Fruit fly (Drosophila melanogaster): ENCODE results near the gene RanBP3.

RanBP3 gene

dm6 chr3R:23752728-23753127, at the start of gene RanBP3, which contains the start of gene Rpt5:
Gene RanBP3, minus strand, starts transcription at chr3R:23752834.
Gene Rpt5, plus strand, starts transcription at chr3R:23752876.
- no peak for TF ChIP-seq CG34367 (tag; optimal IDR thresholded peaks at IDR 0.05)
- peak; percentile 40 for TF ChIP-seq Snoo (tag; optimal IDR thresholded peaks at IDR 0.05)
- TF ChIP-seq CG14655 (GFP tag; optimal IDR thresholded peaks at IDR 0.05) = no peak
- peak; percentile 6 for TF ChIP-seq CG17806 (tag; optimal IDR thresholded peaks at IDR 0.05)
- peak; percentile 20; the same call in 1 of the 2 replicates for TF ChIP-seq CG32121 (GFP tag; IDR thresholded peaks at IDR 0.05)
- TF ChIP-seq Pif1A (GFP tag; optimal IDR thresholded peaks at IDR 0.05) = no peak
- TF ChIP-seq CG4496 (GFP tag; IDR thresholded peaks at IDR 0.05) = peak; percentile 29; the same call in 1 of the 3 replicates
- TF ChIP-seq CG8301 (tag; optimal IDR thresholded peaks at IDR 0.05) = no peak
- TF ChIP-seq Ets98B (GFP tag; IDR thresholded peaks at IDR 0.05) = peak; percentile 58
- TF ChIP-seq EcR (GFP tag; optimal IDR thresholded peaks at IDR 0.05) = peak; percentile 6
- TF ChIP-seq fd96Ca (GFP tag; IDR thresholded peaks at IDR 0.05) = peak; percentile 28; the same call in 1 of the 3 replicates
- no peak for TF ChIP-seq Pif1B (GFP tag; optimal IDR thresholded peaks at IDR 0.05)
- TF ChIP-seq CG15710 (tag; optimal IDR thresholded peaks at IDR 0.05) = peak; percentile 39
- no peak for TF ChIP-seq CG9948 (tag; optimal IDR thresholded peaks at IDR 0.05)

- peak; percentile 51 for TF ChIP-seq CG9948 (tag; optimal IDR thresholded peaks at IDR 0.05)
- TF ChIP-seq CG15710 (tag; optimal IDR thresholded peaks at IDR 0.05) = peak; percentile 62
- TF ChIP-seq CG17806 (tag; optimal IDR thresholded peaks at IDR 0.05) = peak; percentile 72
- TF ChIP-seq CG32121 (GFP tag; IDR thresholded peaks at IDR 0.05) = peak; percentile 51; the same call in 1 of the 2 replicates
- peak; percentile 43; the same call in 1 of the 2 replicates for TF ChIP-seq CG12605 (GFP tag; IDR thresholded peaks at IDR 0.05)
- TF ChIP-seq Pif1B (GFP tag; optimal IDR thresholded peaks at IDR 0.05) = no peak
- TF ChIP-seq fd96Ca (GFP tag; IDR thresholded peaks at IDR 0.05) = no peak
- peak; percentile 40; the same call in 1 of the 3 replicates for TF ChIP-seq CG4496 (GFP tag; IDR thresholded peaks at IDR 0.05)
Measured at dm6 chr3R:23791491-23791890, 38.9 kb upstream of the RanBP3 start.

DNA sequence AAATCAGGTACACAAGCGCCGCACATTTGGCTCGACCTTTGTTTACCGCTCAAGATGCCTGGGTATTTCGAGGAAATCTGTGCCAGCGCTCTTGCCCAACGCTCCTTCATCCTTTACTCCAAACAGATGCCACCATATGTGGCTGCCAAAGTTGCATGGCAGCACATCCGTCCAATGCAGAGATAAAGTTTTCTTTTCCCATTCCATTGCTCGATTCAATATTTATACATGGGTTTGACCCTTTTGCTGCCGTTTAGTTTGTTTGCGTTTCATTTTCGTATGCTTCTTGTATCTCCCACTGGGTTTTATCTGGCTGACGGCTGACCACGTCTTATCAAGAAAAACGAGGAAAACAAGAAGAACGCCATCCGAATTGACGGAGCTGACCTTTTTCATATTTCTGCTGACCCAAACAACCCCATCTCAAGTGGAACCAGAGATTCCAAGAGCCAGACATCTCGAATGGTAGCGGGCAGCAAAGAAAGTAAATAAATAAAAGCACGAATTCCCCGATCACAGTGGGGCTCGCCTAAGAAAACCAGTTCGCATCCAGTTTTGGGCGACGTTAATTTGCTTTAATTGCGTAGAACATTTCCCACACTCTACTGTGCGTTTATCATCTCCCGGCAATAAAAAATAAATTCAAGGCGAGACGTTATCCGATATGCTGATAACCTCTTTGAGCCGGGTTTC, 38.0 kb upstream of the RanBP3 start:
- TF ChIP-seq rn (GFP tag; IDR thresholded peaks at IDR 0.05) (no peak), CG9948 (tag; optimal IDR thresholded peaks at IDR 0.05) (no peak), CG10348 (GFP tag; IDR thresholded peaks at IDR 0.05) (no peak), CG17806 (tag; optimal IDR thresholded peaks at IDR 0.05) (no peak), CG4496 (GFP tag; IDR thresholded peaks at IDR 0.05) (no peak), CG12605 (GFP tag; IDR thresholded peaks at IDR 0.05) (no peak), Snoo (tag; optimal IDR thresholded peaks at IDR 0.05) (no peak), CG14655 (GFP tag; optimal IDR thresholded peaks at IDR 0.05) (no peak), D1 (tag; optimal IDR thresholded peaks at IDR 0.05) (no peak), EcR (GFP tag; optimal IDR thresholded peaks at IDR 0.05) (no peak), CG13204 (GFP tag; optimal IDR thresholded peaks at IDR 0.05) (no peak), CG8159 (tag; optimal IDR thresholded peaks at IDR 0.05) (no peak), CG34367 (tag; optimal IDR thresholded peaks at IDR 0.05) (no peak), Pif1B (GFP tag; optimal IDR thresholded peaks at IDR 0.05) (no peak), fd96Ca (GFP tag; IDR thresholded peaks at IDR 0.05) (no peak), gl (tag; optimal IDR thresholded peaks at IDR 0.05) (no peak), Pif1A (GFP tag; optimal IDR thresholded peaks at IDR 0.05) (no peak), Ets98B (GFP tag; IDR thresholded peaks at IDR 0.05) (no peak)

DNA sequence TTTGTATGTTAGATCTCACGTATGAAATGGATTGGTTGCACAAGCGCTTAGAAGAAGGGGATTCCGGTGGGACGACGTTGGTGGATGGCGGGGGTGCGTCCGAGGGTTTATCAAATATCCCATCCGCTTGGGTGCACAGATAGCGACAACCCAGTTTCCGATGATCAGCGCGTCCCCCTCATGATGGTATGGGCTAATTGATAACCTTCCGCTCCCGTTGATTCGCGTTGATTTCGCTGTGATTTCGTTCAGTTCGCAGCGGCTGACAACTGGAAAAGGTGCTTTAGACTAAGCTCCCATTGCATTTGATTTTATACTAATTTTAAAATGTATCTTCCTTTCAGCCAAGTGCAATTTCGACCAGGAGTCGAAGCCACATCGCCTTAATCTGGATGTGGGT, 37.0 kb upstream of the RanBP3 start:
- no peak for TF ChIP-seq CG15710 (tag; optimal IDR thresholded peaks at IDR 0.05)

DNA sequence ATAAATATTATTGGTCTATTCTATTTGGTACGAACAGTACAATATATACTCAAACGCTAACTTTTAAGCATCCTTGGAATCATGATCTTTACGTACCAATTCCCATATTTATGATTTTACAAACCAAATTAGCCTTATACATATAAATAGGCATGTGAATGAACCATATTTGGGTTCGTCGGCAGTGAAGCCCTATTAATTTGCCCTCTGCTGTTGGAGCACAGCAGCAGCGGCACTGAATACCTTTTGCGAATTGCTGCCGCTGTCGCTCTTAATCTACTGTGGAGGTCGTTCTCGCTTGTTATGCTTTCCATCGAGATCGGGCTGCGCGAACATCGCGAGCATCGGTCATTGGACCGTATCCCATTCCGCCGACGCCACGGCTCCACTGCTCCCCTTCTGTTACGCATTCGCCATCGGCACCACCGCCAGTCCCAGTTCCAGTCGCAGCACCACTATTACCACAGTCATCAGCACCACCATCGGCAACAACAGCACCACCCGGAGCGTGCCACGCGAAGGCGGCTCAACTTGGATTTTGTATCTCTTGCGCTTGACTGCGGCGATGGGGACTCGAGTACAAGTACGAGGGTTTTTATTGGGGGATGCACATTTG, 35.9 kb upstream of the RanBP3 start:
- TF ChIP-seq Snoo (tag; optimal IDR thresholded peaks at IDR 0.05) = peak; percentile 60
- TF ChIP-seq Ets98B (GFP tag; IDR thresholded peaks at IDR 0.05) = peak; percentile 43
- peak; percentile 64; the same call in 2 of the 3 replicates for TF ChIP-seq fd96Ca (GFP tag; IDR thresholded peaks at IDR 0.05)
- TF ChIP-seq CG12605 (GFP tag; IDR thresholded peaks at IDR 0.05) = peak; percentile 48; the same call in 1 of the 2 replicates
- peak; percentile 80 for TF ChIP-seq CG8301 (tag; optimal IDR thresholded peaks at IDR 0.05)
- peak; percentile 82 for TF ChIP-seq CG14655 (GFP tag; optimal IDR thresholded peaks at IDR 0.05)
- peak; percentile 37 for TF ChIP-seq gl (tag; optimal IDR thresholded peaks at IDR 0.05)
- peak; percentile 77 for TF ChIP-seq CG15710 (tag; optimal IDR thresholded peaks at IDR 0.05)
- TF ChIP-seq Pif1A (GFP tag; optimal IDR thresholded peaks at IDR 0.05) = peak; percentile 67
- peak; percentile 97 for TF ChIP-seq CG13204 (GFP tag; optimal IDR thresholded peaks at IDR 0.05)
- TF ChIP-seq CG9948 (tag; optimal IDR thresholded peaks at IDR 0.05) = peak; percentile 80
- peak; percentile 50 for TF ChIP-seq D1 (tag; optimal IDR thresholded peaks at IDR 0.05)
- peak; percentile 67 for TF ChIP-seq CG34367 (tag; optimal IDR thresholded peaks at IDR 0.05)
- TF ChIP-seq CG10348 (GFP tag; IDR thresholded peaks at IDR 0.05) = no peak
- TF ChIP-seq CG17806 (tag; optimal IDR thresholded peaks at IDR 0.05) = peak; percentile 79
- TF ChIP-seq CG4496 (GFP tag; IDR thresholded peaks at IDR 0.05) = peak; percentile 41; the same call in 2 of the 3 replicates
- peak; percentile 74 for TF ChIP-seq Pif1B (GFP tag; optimal IDR thresholded peaks at IDR 0.05)
- peak; percentile 83 for TF ChIP-seq CG8159 (tag; optimal IDR thresholded peaks at IDR 0.05)
- no peak for TF ChIP-seq rn (GFP tag; IDR thresholded peaks at IDR 0.05)
- peak; percentile 98 for TF ChIP-seq EcR (GFP tag; optimal IDR thresholded peaks at IDR 0.05)
- peak; percentile 62 for TF ChIP-seq CG32121 (GFP tag; IDR thresholded peaks at IDR 0.05)

dm6 chr3R:23787632-23787960, 35.0 kb upstream of the RanBP3 start:
- TF ChIP-seq Ets98B (GFP tag; IDR thresholded peaks at IDR 0.05) (no peak), EcR (GFP tag; optimal IDR thresholded peaks at IDR 0.05) (peak; percentile 85)

Data from whole organism, pupa.